Worm (Caenorhabditis elegans): ENCODE results near the gene C17B7.4.

C17B7.4 gene

ce11 chrV:3344001-3344400 is 4.9 kb downstream of the C17B7.4 start:
- TF ChIP-seq M03D4.4 (tag; optimal IDR thresholded peaks at IDR 0.05) (no peak), unc-62 (GFP tag; optimal IDR thresholded peaks at IDR 0.05) (no peak), elt-3 (tag; optimal IDR thresholded peaks at IDR 0.05) (no peak)

ce11 chrV:3346434-3347019 is 7.4 kb downstream of the C17B7.4 start, which contains the start of gene fbxa-65:
Gene fbxa-65 (minus strand): TSS chrV:3346484.
- TF ChIP-seq ces-1 (GFP tag; optimal IDR thresholded peaks at IDR 0.05) (no peak), hlh-1 (tag; optimal IDR thresholded peaks at IDR 0.05) (no peak)

ce11 chrV:3347486-3347885 is 8.4 kb downstream of the C17B7.4 start:
- no peak for TF ChIP-seq sptf-1 (tag; optimal IDR thresholded peaks at IDR 0.05)

ce11 chrV:3349877-3350276 is 10.8 kb downstream of the C17B7.4 start, which contains the start of gene C17B7.15:
Gene C17B7.15 (plus strand): TSS chrV:3350177.
- TF ChIP-seq unc-62 (GFP tag; optimal IDR thresholded peaks at IDR 0.05) (no peak), ceh-43 (GFP tag; optimal IDR thresholded peaks at IDR 0.05) (no peak), nhr-12 (tag; optimal IDR thresholded peaks at IDR 0.05) (no peak), cnd-1 (tag; optimal IDR thresholded peaks at IDR 0.05) (no peak), unc-39 (tag; optimal IDR thresholded peaks at IDR 0.05) (no peak), lin-32 (GFP tag; optimal IDR thresholded peaks at IDR 0.05) (no peak), sem-2 (GFP tag; optimal IDR thresholded peaks at IDR 0.05) (no peak), mep-1 (tag; optimal IDR thresholded peaks at IDR 0.05) (no peak), M03D4.4 (tag; optimal IDR thresholded peaks at IDR 0.05) (no peak), elt-1 (tag; optimal IDR thresholded peaks at IDR 0.05; ENCODE audit: borderline replicate concordance, insufficient read depth) (no peak), tbx-8 (GFP tag; optimal IDR thresholded peaks at IDR 0.05) (no peak), nhr-76 (tag; optimal IDR thresholded peaks at IDR 0.05) (no peak), flh-1 (GFP tag; optimal IDR thresholded peaks at IDR 0.05) (no peak), elt-3 (tag; optimal IDR thresholded peaks at IDR 0.05) (no peak), nhr-28 (tag; optimal IDR thresholded peaks at IDR 0.05) (no peak), ham-2 (GFP tag; optimal IDR thresholded peaks at IDR 0.05) (no peak), hlh-1 (tag; optimal IDR thresholded peaks at IDR 0.05) (no peak), snpc-4 (tag; optimal IDR thresholded peaks at IDR 0.05) (no peak), nhr-237 (tag; optimal IDR thresholded peaks at IDR 0.05) (no peak), drap-1 (GFP tag; optimal IDR thresholded peaks at IDR 0.05) (no peak)

- TF ChIP-seq ham-2 (GFP tag; optimal IDR thresholded peaks at IDR 0.05) = no peak
- TF ChIP-seq blmp-1 (tag; optimal IDR thresholded peaks at IDR 0.05) = no peak
- no peak for TF ChIP-seq unc-62 (GFP tag; optimal IDR thresholded peaks at IDR 0.05)
- no peak for TF ChIP-seq ces-1 (GFP tag; optimal IDR thresholded peaks at IDR 0.05)
- no peak for TF ChIP-seq lin-13 (tag; optimal IDR thresholded peaks at IDR 0.05)
- no peak for TF ChIP-seq M03D4.4 (tag; optimal IDR thresholded peaks at IDR 0.05)
- no peak for TF ChIP-seq mab-5 (tag; optimal IDR thresholded peaks at IDR 0.05)
- TF ChIP-seq bed-3 (GFP tag; optimal IDR thresholded peaks at IDR 0.05) = no peak
- TF ChIP-seq unc-120 (tag; optimal IDR thresholded peaks at IDR 0.05; ENCODE audit: poor library complexity, severe bottlenecking) = no peak
- TF ChIP-seq ceh-83 (GFP tag; optimal IDR thresholded peaks at IDR 0.05) = no peak
- no peak for TF ChIP-seq lin-32 (GFP tag; optimal IDR thresholded peaks at IDR 0.05)
- TF ChIP-seq tbx-8 (GFP tag; optimal IDR thresholded peaks at IDR 0.05) = no peak
- no peak for TF ChIP-seq snpc-4 (tag; optimal IDR thresholded peaks at IDR 0.05)
- no peak for TF ChIP-seq nhr-237 (tag; optimal IDR thresholded peaks at IDR 0.05)
- no peak for TF ChIP-seq zip-8 (tag; optimal IDR thresholded peaks at IDR 0.05)
- TF ChIP-seq nhr-12 (tag; optimal IDR thresholded peaks at IDR 0.05) = no peak
- no peak for TF ChIP-seq pha-4 (tag; optimal IDR thresholded peaks at IDR 0.05)
- TF ChIP-seq drap-1 (GFP tag; optimal IDR thresholded peaks at IDR 0.05) = no peak
- TF ChIP-seq nhr-28 (tag; optimal IDR thresholded peaks at IDR 0.05) = no peak
- no peak for TF ChIP-seq hlh-1 (tag; optimal IDR thresholded peaks at IDR 0.05)
Measured at ce11 chrV:3351266-3351665, 12.2 kb downstream of the C17B7.4 start, which contains the start of gene str-63. Gene str-63 (plus strand): TSS chrV:3351566.

ce11 chrV:3352925-3353324 is 13.8 kb downstream of the C17B7.4 start, which contains the start of gene C17B7.12:
Gene C17B7.12 (plus strand): TSS chrV:3353225.
- TF ChIP-seq nhr-28 (tag; optimal IDR thresholded peaks at IDR 0.05) (no peak), sem-2 (GFP tag; optimal IDR thresholded peaks at IDR 0.05) (no peak), ztf-11 (tag; optimal IDR thresholded peaks at IDR 0.05) (no peak), nhr-2 (tag; optimal IDR thresholded peaks at IDR 0.05) (no peak)
